Fruit fly (Drosophila melanogaster): ENCODE results near the gene Tbc1d8-9.
A peak's percentile ranks its signal among the peaks of the same experiment; 100 is the strongest.

Gene Tbc1d8-9

dm6 chr3L:21347197-21347831 is 3.8 kb upstream of the Tbc1d8-9 start (continued):
- TF ChIP-seq CG1603 (tag; optimal IDR thresholded peaks at IDR 0.05) (peak; percentile 60), shn (GFP tag; optimal IDR thresholded peaks at IDR 0.05) (peak; percentile 21), CG7556 (GFP tag; optimal IDR thresholded peaks at IDR 0.05) (peak; percentile 65), corto (GFP tag; optimal IDR thresholded peaks at IDR 0.05) (no peak), Max (GFP tag; optimal IDR thresholded peaks at IDR 0.05) (peak; percentile 13), CG4617 (GFP tag; optimal IDR thresholded peaks at IDR 0.05; ENCODE audit: borderline replicate concordance) (no peak), Ets65A (GFP tag) (peak; percentile 96), pnt (GFP tag; optimal IDR thresholded peaks at IDR 0.05) (peak; percentile 38), Lim3 (GFP tag; IDR thresholded peaks at IDR 0.05) (no peak), CG13775 (GFP tag; optimal IDR thresholded peaks at IDR 0.05) (peak; percentile 47), Sin3A (optimal IDR thresholded peaks at IDR 0.05) (no peak), onecut (GFP tag; IDR thresholded peaks at IDR 0.05) (peak; percentile 16; the same call in 1 of the 2 replicates), Camta (GFP tag; optimal IDR thresholded peaks at IDR 0.05) (peak; percentile 45), CG8944 (GFP tag; optimal IDR thresholded peaks at IDR 0.05) (peak; percentile 32), Dip2 (GFP tag; IDR thresholded peaks at IDR 0.05) (no peak), Dfd (GFP tag; optimal IDR thresholded peaks at IDR 0.05) (no peak), CG2712 (tag; optimal IDR thresholded peaks at IDR 0.05) (peak; percentile 34), emc (GFP tag; optimal IDR thresholded peaks at IDR 0.05) (peak; percentile 7), Pdp1 (GFP tag; optimal IDR thresholded peaks at IDR 0.05) (peak in 1 of 2 experiments; percentile 24), CG30020 (tag; optimal IDR thresholded peaks at IDR 0.05) (no peak), H15 (GFP tag; IDR thresholded peaks at IDR 0.05) (no peak), CG13424 (tag; optimal IDR thresholded peaks at IDR 0.05) (peak; percentile 7), CG30431 (GFP tag; optimal IDR thresholded peaks at IDR 0.05) (peak; percentile 53), tgo (GFP tag; IDR thresholded peaks at IDR 0.05) (0 out of 3 replicates have a peak, but pooled peaks have one; percentile 17), CG18262 (tag; optimal IDR thresholded peaks at IDR 0.05) (peak; percentile 70), CG17802 (tag; optimal IDR thresholded peaks at IDR 0.05) (peak; percentile 9), Vsx1 (GFP tag; optimal IDR thresholded peaks at IDR 0.05) (no peak), schlank (tag; optimal IDR thresholded peaks at IDR 0.05) (no peak), CG9817 (tag; optimal IDR thresholded peaks at IDR 0.05) (peak; percentile 4), CG12942 (GFP tag; optimal IDR thresholded peaks at IDR 0.05) (peak; percentile 58), zf30C (GFP tag; optimal IDR thresholded peaks at IDR 0.05) (no peak), Drgx (GFP tag; IDR thresholded peaks at IDR 0.05) (peak; percentile 45; the same call in 1 of the 2 replicates), Awh (GFP tag; IDR thresholded peaks at IDR 0.05) (0 out of 2 replicates have a peak, but pooled peaks have one; percentile 16), al (GFP tag; IDR thresholded peaks at IDR 0.05) (no peak), stc (GFP tag; IDR thresholded peaks at IDR 0.05) (no peak), pho (GFP tag; optimal IDR thresholded peaks at IDR 0.05) (peak; percentile 3), CG8388 (GFP tag; optimal IDR thresholded peaks at IDR 0.05) (peak; percentile 46), chm (GFP tag; IDR thresholded peaks at IDR 0.05) (0 out of 2 replicates have a peak, but pooled peaks have one; percentile 33), Rfx (GFP tag; IDR thresholded peaks at IDR 0.05) (peak; percentile 35; the same call in 1 of the 2 replicates), prd (optimal IDR thresholded peaks at IDR 0.05) (no peak), prd (GFP tag; IDR thresholded peaks at IDR 0.05) (peak; percentile 44; the same call in 1 of the 3 replicates), CG6854 (GFP tag; optimal IDR thresholded peaks at IDR 0.05) (no peak), CG9797 (GFP tag; optimal IDR thresholded peaks at IDR 0.05) (no peak)
